Fruit fly (Drosophila melanogaster) whole organism, embryonic: Measurements from ENCODE around the gene Dus3.

Experiments
- Asciz ChIP-seq: fragments of 200-800 bp; sonication (Bioruptor generic); optimal IDR thresholded peaks from 2 replicates; lab custom pipeline; 2017; ENCODE audit warnings: missing biosample characterization, mild to moderate bottlenecking, missing genetic modification characterization, missing genetic modification reagents
- Atf-2 ChIP-seq: fragments of 200-800 bp; sonication (Bioruptor generic); optimal IDR thresholded peaks from 2 replicates; lab custom pipeline; 2016; ENCODE audit warnings: missing biosample characterization, missing genetic modification characterization
- B-H2 ChIP-seq: fragments of 200-800 bp; sonication (Bioruptor generic); optimal IDR thresholded peaks from 2 replicates; lab custom pipeline; 2018; ENCODE audit warnings: missing biosample characterization, mild to moderate bottlenecking, missing genetic modification characterization
- Blimp-1 ChIP-seq: fragments of 200-800 bp; sonication (Bioruptor generic); optimal IDR thresholded peaks from 3 replicates; lab custom pipeline; 2018; ENCODE audit warnings: missing biosample characterization, missing genetic modification characterization, mild to moderate bottlenecking, moderate library complexity, missing genetic modification reagents
- Bteb2 ChIP-seq: fragments of 200-800 bp; sonication (Bioruptor generic); optimal IDR thresholded peaks from 2 replicates; lab custom pipeline; 2016; ENCODE audit warnings: missing biosample characterization, missing genetic modification characterization
- C15 ChIP-seq: fragments of 200-800 bp; sonication (Bioruptor generic); IDR thresholded peaks from 3 replicates; pipeline ENCODE4 v1.3.6; 2022; ENCODE audit warnings: missing biosample characterization, missing genetic modification characterization
- CG10209 ChIP-seq: fragments of 200-800 bp; sonication (Bioruptor generic); optimal IDR thresholded peaks from 3 replicates; lab custom pipeline; 2017; ENCODE audit warnings: missing biosample characterization, mild to moderate bottlenecking, missing genetic modification characterization, missing genetic modification reagents
- CG1024 ChIP-seq: fragments of 200-800 bp; sonication (Bioruptor generic); IDR thresholded peaks from 2 replicates; pipeline ENCODE4 v1.3.6; 2022; ENCODE audit warnings: missing biosample characterization, missing genetic modification characterization
- CG10274 ChIP-seq: fragments of 200-800 bp; sonication (Bioruptor generic); optimal IDR thresholded peaks from 3 replicates; lab custom pipeline; 2017; ENCODE audit warnings: missing biosample characterization, mild to moderate bottlenecking, missing genetic modification characterization
- CG10959 ChIP-seq: fragments of 200-800 bp; sonication (Bioruptor generic); IDR thresholded peaks from 2 replicates; pipeline ENCODE4 v1.3.6; 2022; ENCODE audit warnings: missing biosample characterization, missing genetic modification characterization
- CG10979 ChIP-seq: fragments of 200-800 bp; sonication (Bioruptor generic); optimal IDR thresholded peaks from 2 replicates; lab custom pipeline; 2018; ENCODE audit warnings: missing biosample characterization, mild to moderate bottlenecking, missing genetic modification characterization, moderate library complexity
- CG11093 ChIP-seq: fragments of 200-800 bp; sonication (Bioruptor generic); IDR thresholded peaks from 3 replicates; pipeline ENCODE4 v1.3.6; 2022; ENCODE audit warnings: missing biosample characterization, missing genetic modification characterization
- CG12744 ChIP-seq: fragments of 200-800 bp; sonication (Bioruptor generic); optimal IDR thresholded peaks from 2 replicates; lab custom pipeline; 2016; ENCODE audit warnings: missing biosample characterization, missing genetic modification characterization
- CG1602 ChIP-seq: fragments of 200-800 bp; sonication (Bioruptor generic); optimal IDR thresholded peaks from 3 replicates; lab custom pipeline; 2016; ENCODE audit warnings: missing biosample characterization, missing genetic modification characterization
- CG30403 ChIP-seq: fragments of 200-800 bp; sonication (Bioruptor generic); optimal IDR thresholded peaks from 3 replicates; lab custom pipeline; 2016; ENCODE audit warnings: missing biosample characterization, missing genetic modification characterization
- CG33213 ChIP-seq: fragments of 200-800 bp; sonication (Bioruptor generic); optimal IDR thresholded peaks from 3 replicates; lab custom pipeline; 2016; ENCODE audit warnings: missing biosample characterization, missing genetic modification characterization
- CG3407 ChIP-seq: fragments of 200-800 bp; sonication (Bioruptor generic); optimal IDR thresholded peaks from 2 replicates; lab custom pipeline; 2018; ENCODE audit warnings: missing biosample characterization, mild to moderate bottlenecking, missing genetic modification characterization
- CG3847 ChIP-seq: fragments of 200-800 bp; sonication (Bioruptor generic); IDR thresholded peaks from 2 replicates; pipeline ENCODE4 v1.3.6; 2022; ENCODE audit warnings: missing biosample characterization, missing genetic modification characterization
- CG42726 ChIP-seq: fragments of 200-800 bp; sonication (Bioruptor generic); IDR thresholded peaks from 2 replicates; pipeline ENCODE4 v1.3.6; 2022; ENCODE audit warnings: missing biosample characterization, missing genetic modification characterization; ENCODE audit not compliant: partially characterized antibody
- CG4360 ChIP-seq: fragments of 200-800 bp; sonication (Bioruptor generic); IDR thresholded peaks from 2 replicates; pipeline ENCODE4 v1.3.6; 2022; ENCODE audit warnings: missing biosample characterization, missing genetic modification characterization
- CG4617 ChIP-seq: fragments of 200-800 bp; sonication (Bioruptor generic); optimal IDR thresholded peaks from 3 replicates; lab custom pipeline; 2016; ENCODE audit warnings: missing biosample characterization, missing genetic modification characterization, borderline replicate concordance
- CG6272 ChIP-seq: fragments of 200-800 bp; sonication (Bioruptor generic); IDR thresholded peaks from 2 replicates; pipeline ENCODE4 v1.3.6; 2022; ENCODE audit warnings: missing biosample characterization, missing genetic modification characterization
- CG6791 ChIP-seq: fragments of 200-800 bp; sonication (Bioruptor generic); IDR thresholded peaks from 3 replicates; pipeline ENCODE4 v1.3.6; 2022; ENCODE audit warnings: missing biosample characterization, missing genetic modification characterization; ENCODE audit not compliant: partially characterized antibody
- CG6854 ChIP-seq: fragments of 200-800 bp; sonication (Bioruptor generic); optimal IDR thresholded peaks from 3 replicates; lab custom pipeline; 2017; ENCODE audit warnings: missing biosample characterization, mild to moderate bottlenecking, missing genetic modification characterization
- CG7928 ChIP-seq: fragments of 200-800 bp; sonication (Bioruptor generic); optimal IDR thresholded peaks from 2 replicates; lab custom pipeline; 2017; ENCODE audit warnings: missing biosample characterization, mild to moderate bottlenecking, missing genetic modification characterization
- Med ChIP-seq: fragments of 200-800 bp; sonication (Bioruptor generic); peaks from one replicate; lab custom pipeline; 2016; ENCODE audit warnings: missing biosample characterization, missing genetic modification characterization, mild to moderate bottlenecking, inconsistent platforms, moderate library complexity
- Nf-YC ChIP-seq: fragments of 200-800 bp; optimal IDR thresholded peaks from 3 replicates; lab custom pipeline; 2019; ENCODE audit warnings: missing biosample characterization, mild to moderate bottlenecking, missing genetic modification characterization, moderate library complexity
- Ssrp ChIP-seq: fragments of 200-800 bp; sonication (Bioruptor generic); optimal IDR thresholded peaks from 2 replicates; lab custom pipeline; 2018; ENCODE audit warnings: missing biosample characterization, mild to moderate bottlenecking, missing genetic modification characterization, moderate library complexity
- bowl ChIP-seq: fragments of 200-800 bp; sonication (Bioruptor generic); IDR thresholded peaks from 2 replicates; pipeline ENCODE4 v1.3.6; 2022; ENCODE audit warnings: missing biosample characterization, missing genetic modification characterization
- br ChIP-seq: fragments of >200 bp; optimal IDR thresholded peaks from 2 replicates; lab custom pipeline; 2017
- dysf ChIP-seq: fragments of 200-800 bp; sonication (Bioruptor generic); IDR thresholded peaks from 3 replicates; pipeline ENCODE4 v1.3.6; 2022; ENCODE audit warnings: missing biosample characterization, missing genetic modification characterization
- exex ChIP-seq: fragments of 200-800 bp; sonication (Bioruptor generic); optimal IDR thresholded peaks from 4 replicates; lab custom pipeline; 2018; ENCODE audit warnings: missing biosample characterization, mild to moderate bottlenecking, missing genetic modification characterization, moderate library complexity
- fd64A ChIP-seq: fragments of 200-800 bp; sonication (Bioruptor generic); optimal IDR thresholded peaks from 3 replicates; lab custom pipeline; 2018; ENCODE audit warnings: missing biosample characterization, mild to moderate bottlenecking, missing genetic modification characterization
- gcm ChIP-seq: fragments of 200-800 bp; sonication (Bioruptor generic); optimal IDR thresholded peaks from 2 replicates; lab custom pipeline; 2019; ENCODE audit warnings: missing biosample characterization, mild to moderate bottlenecking, missing genetic modification characterization, moderate library complexity
- hbn ChIP-seq: fragments of 200-800 bp; sonication (Bioruptor generic); IDR thresholded peaks from 2 replicates; pipeline ENCODE4 v1.3.6; 2022; ENCODE audit warnings: missing biosample characterization, missing genetic modification characterization; ENCODE audit not compliant: partially characterized antibody
- hkb ChIP-seq, 2 experiments: fragments of 200-800 bp in 1 of 2; fragments of >200 bp in 1 of 2; sonication (Bioruptor generic) in 1 of 2; IDR thresholded peaks in 1 of 2; optimal IDR thresholded peaks in 1 of 2; 2 replicates each; pipeline versions ENCODE4 v1.3.6 to Lab custom; 2017 to 2022; ENCODE audit warnings: missing biosample characterization in 1 of 2, missing genetic modification characterization in 1 of 2
- lab ChIP-seq: fragments of 200-800 bp; sonication (Bioruptor generic); optimal IDR thresholded peaks from 3 replicates; lab custom pipeline; 2017; ENCODE audit warnings: missing biosample characterization, missing genetic modification characterization, mild to moderate bottlenecking, moderate library complexity, missing genetic modification reagents
- lbe ChIP-seq: fragments of 200-800 bp; sonication (Bioruptor generic); optimal IDR thresholded peaks from 2 replicates; lab custom pipeline; 2016; ENCODE audit warnings: missing biosample characterization, mild to moderate bottlenecking, missing genetic modification characterization
- mld ChIP-seq: fragments of 200-800 bp; sonication (Bioruptor generic); IDR thresholded peaks from 3 replicates; pipeline ENCODE4 v1.3.6; 2022; ENCODE audit warnings: missing biosample characterization, missing genetic modification characterization; ENCODE audit not compliant: partially characterized antibody
- nau ChIP-seq: fragments of 200-800 bp; sonication (Bioruptor generic); optimal IDR thresholded peaks from 3 replicates; lab custom pipeline; 2017; ENCODE audit warnings: missing biosample characterization, mild to moderate bottlenecking, missing genetic modification characterization, missing genetic modification reagents
- p53 ChIP-seq: fragments of 200-800 bp; sonication (Bioruptor generic); optimal IDR thresholded peaks from 2 replicates; lab custom pipeline; 2016; ENCODE audit warnings: missing biosample characterization, missing genetic modification characterization
- phol ChIP-seq: fragments of 200-800 bp; sonication (Bioruptor generic); optimal IDR thresholded peaks from 3 replicates; lab custom pipeline; 2018; ENCODE audit warnings: missing biosample characterization, mild to moderate bottlenecking, missing genetic modification characterization, moderate library complexity
- prd ChIP-seq, 3 experiments: fragments of >200 bp in 2 of 3; fragments of 200-800 bp in 1 of 3; sonication (Bioruptor generic) in 1 of 3; optimal IDR thresholded peaks in 2 of 3; IDR thresholded peaks in 1 of 3; 2 replicates in 2 of 3; 3 replicates in 1 of 3; pipeline versions ENCODE4 v1.3.6 to Lab custom; 2017 to 2022; ENCODE audit warnings: missing biosample characterization in 1 of 3, missing genetic modification characterization in 1 of 3
- schlank ChIP-seq: fragments of 200-800 bp; sonication (Bioruptor generic); optimal IDR thresholded peaks from 2 replicates; lab custom pipeline; 2018; ENCODE audit warnings: missing biosample characterization, mild to moderate bottlenecking, missing genetic modification characterization
- sug ChIP-seq: fragments of 200-800 bp; optimal IDR thresholded peaks from 2 replicates; lab custom pipeline; 2019; ENCODE audit warnings: missing biosample characterization, mild to moderate bottlenecking, missing genetic modification characterization, moderate library complexity
- tll ChIP-seq, 2 experiments: fragments of 200-800 bp in 1 of 2; fragments of >200 bp in 1 of 2; sonication (Bioruptor generic) in 1 of 2; optimal IDR thresholded peaks; 2 replicates each; lab custom pipeline; 2017 to 2019; ENCODE audit warnings: missing biosample characterization in 2 of 2, missing genetic modification characterization in 2 of 2, mild to moderate bottlenecking in 1 of 2, moderate library complexity in 1 of 2
- tup ChIP-seq: fragments of 200-800 bp; sonication (Bioruptor generic); optimal IDR thresholded peaks from 2 replicates; lab custom pipeline; 2016; ENCODE audit warnings: missing biosample characterization, mild to moderate bottlenecking, missing genetic modification characterization, moderate library complexity
- twi ChIP-seq: fragments of 200-800 bp; optimal IDR thresholded peaks from 2 replicates; lab custom pipeline; 2019; ENCODE audit warnings: missing biosample characterization, mild to moderate bottlenecking, missing genetic modification characterization, moderate library complexity

Dus3 gene

dm6 chr2L:19790553-19791320 is 32.1 kb downstream of the Dus3 start (continued):
- no peak for TF ChIP-seq sug (tag; lab: Kevin White, UChicago)
- TF ChIP-seq Atf-2 (GFP tag; lab: Kevin White, UChicago) = no peak
- TF ChIP-seq CG4617 (GFP tag; lab: Kevin White, UChicago) = no peak
- no peak for TF ChIP-seq mld (GFP tag; lab: Robert Waterston, UW)
- TF ChIP-seq CG4360 (GFP tag; lab: Robert Waterston, UW) = no peak
- no peak for TF ChIP-seq gcm
- TF ChIP-seq CG10274 (GFP tag; lab: Kevin White, UChicago) = no peak
- no peak for TF ChIP-seq CG11093 (GFP tag; lab: Robert Waterston, UW)
- no peak for TF ChIP-seq br (lab: Kevin White, UChicago)
- TF ChIP-seq hbn (GFP tag; lab: Robert Waterston, UW) = no peak
- TF ChIP-seq lab (GFP tag; lab: Kevin White, UChicago) = no peak
- TF ChIP-seq prd (optimal IDR thresholded peaks at IDR 0.05; lab: Kevin White, UChicago) = no peak
- no peak for TF ChIP-seq prd (GFP tag; IDR thresholded peaks at IDR 0.05; lab: Robert Waterston, UW)
- no peak for TF ChIP-seq CG3407 (GFP tag; lab: Kevin White, UChicago)
- TF ChIP-seq Nf-YC (tag; lab: Kevin White, UChicago) = no peak
- no peak for TF ChIP-seq Ssrp (tag; lab: Kevin White, UChicago)
- TF ChIP-seq bowl (GFP tag; lab: Robert Waterston, UW) = no peak
- TF ChIP-seq CG12744 = no peak
- TF ChIP-seq CG33213 (GFP tag; lab: Kevin White, UChicago) = no peak
- TF ChIP-seq CG10979 (tag; lab: Kevin White, UChicago) = no peak
- no peak for TF ChIP-seq exex (tag; lab: Kevin White, UChicago)
- TF ChIP-seq CG6272 (GFP tag; lab: Robert Waterston, UW) = no peak
- no peak for TF ChIP-seq CG42726 (GFP tag; lab: Robert Waterston, UW)
- TF ChIP-seq dysf = 0 out of 3 replicates have a peak, but pooled peaks have one; percentile 6
- no peak for TF ChIP-seq CG7928 (GFP tag; lab: Kevin White, UChicago)
- TF ChIP-seq CG30403 (GFP tag; lab: Kevin White, UChicago) = peak; percentile 17
- TF ChIP-seq schlank = no peak
- no peak for TF ChIP-seq CG10959 (GFP tag; lab: Robert Waterston, UW)
- TF ChIP-seq phol (tag; lab: Kevin White, UChicago) = no peak
- no peak for TF ChIP-seq Blimp-1 (GFP tag; lab: Kevin White, UChicago)
- TF ChIP-seq tup = no peak
- TF ChIP-seq tll (GFP tag; optimal IDR thresholded peaks at IDR 0.05; lab: Kevin White, UChicago) = no peak
- TF ChIP-seq Asciz (GFP tag; lab: Kevin White, UChicago) = no peak
- TF ChIP-seq CG6791 = peak; percentile 44; the same call in 1 of the 3 replicates
- TF ChIP-seq CG10209 (GFP tag; lab: Kevin White, UChicago) = peak; percentile 39
- TF ChIP-seq CG3847 (GFP tag; lab: Robert Waterston, UW) = no peak
- TF ChIP-seq CG1024 (GFP tag; lab: Robert Waterston, UW) = peak; percentile 36; the same call in 1 of the 2 replicates
- TF ChIP-seq B-H2 (GFP tag; lab: Kevin White, UChicago) = no peak
- TF ChIP-seq fd64A (GFP tag; lab: Kevin White, UChicago) = no peak
- TF ChIP-seq Bteb2 (GFP tag; lab: Kevin White, UChicago) = no peak
- no peak for TF ChIP-seq p53 (GFP tag; lab: Kevin White, UChicago)
- no peak for TF ChIP-seq nau (GFP tag; lab: Kevin White, UChicago)
- no peak for TF ChIP-seq lbe
- no peak for TF ChIP-seq C15 (GFP tag; lab: Robert Waterston, UW)
- TF ChIP-seq twi (tag; lab: Kevin White, UChicago) = peak; percentile 72
- TF ChIP-seq Med (GFP tag; lab: Kevin White, UChicago) = peak; percentile 83
- no peak for TF ChIP-seq hkb (optimal IDR thresholded peaks at IDR 0.05; lab: Kevin White, UChicago)
- TF ChIP-seq hkb (GFP tag; IDR thresholded peaks at IDR 0.05; lab: Robert Waterston, UW) = no peak
- TF ChIP-seq CG6854 (GFP tag; lab: Kevin White, UChicago) = no peak
- no peak for TF ChIP-seq CG1602 (GFP tag; lab: Kevin White, UChicago)
